Worm (Caenorhabditis elegans) whole organism, L2 larva: ENCODE measurements around the gene F32D8.7.
A peak's percentile ranks its signal among the peaks of the same experiment; 100 is the strongest.

Source experiments
- F13H6.1 ChIP-seq: sonication (generic microtip); optimal IDR thresholded peaks from 2 replicates; lab custom pipeline; 2016; ENCODE audit warnings: missing genetic modification characterization, missing compliant biosample characterization
- R02D3.7 ChIP-seq: fragments of 150-350 bp; optimal IDR thresholded peaks from 2 replicates; lab custom pipeline; 2014; ENCODE audit warnings: missing biosample characterization, missing genetic modification characterization
- ZK546.5 ChIP-seq: sonication (generic microtip); optimal IDR thresholded peaks from 2 replicates; lab custom pipeline; 2017; ENCODE audit warnings: missing biosample characterization, missing genetic modification characterization
- ama-1 ChIP-seq: fragments of 150-350 bp; optimal IDR thresholded peaks from 2 replicates; lab custom pipeline; 2018; ENCODE audit warnings: inconsistent platforms
- blmp-1 ChIP-seq: sonication (generic microtip); optimal IDR thresholded peaks from 2 replicates; lab custom pipeline; 2017; ENCODE audit warnings: missing genetic modification characterization, mild to moderate bottlenecking, missing compliant biosample characterization, antibody characterized with exemption, moderate library complexity; ENCODE audit not compliant: insufficient read depth
- ceh-16 ChIP-seq: fragments of 150-350 bp; optimal IDR thresholded peaks from 2 replicates; lab custom pipeline; 2014; ENCODE audit warnings: missing biosample characterization, missing genetic modification characterization
- ceh-82 ChIP-seq: fragments of 150-350 bp; optimal IDR thresholded peaks from 2 replicates; lab custom pipeline; 2014; ENCODE audit warnings: missing biosample characterization, missing genetic modification characterization
- crh-2 ChIP-seq: sonication (generic microtip); optimal IDR thresholded peaks from 2 replicates; lab custom pipeline; 2017; ENCODE audit warnings: missing biosample characterization, missing genetic modification characterization
- elt-1 ChIP-seq: fragments of 150-350 bp; optimal IDR thresholded peaks from 2 replicates; lab custom pipeline; 2014; ENCODE audit warnings: missing biosample characterization, missing genetic modification characterization
- elt-3 ChIP-seq: sonication (generic microtip); optimal IDR thresholded peaks from 2 replicates; lab custom pipeline; 2017; ENCODE audit warnings: missing biosample characterization, missing genetic modification characterization
- gmeb-1 ChIP-seq: fragments of 150-350 bp; optimal IDR thresholded peaks from 2 replicates; lab custom pipeline; 2014; ENCODE audit warnings: missing biosample characterization, missing genetic modification characterization
- lin-11 ChIP-seq: fragments of 150-350 bp; sonication (generic microtip); optimal IDR thresholded peaks from 2 replicates; lab custom pipeline; 2014; ENCODE audit warnings: missing biosample characterization, missing genetic modification characterization, inconsistent platforms, mixed read lengths
- lin-13 ChIP-seq: fragments of 150-350 bp; optimal IDR thresholded peaks from 2 replicates; lab custom pipeline; 2014; ENCODE audit warnings: missing biosample characterization, missing genetic modification reagents, missing genetic modification characterization
- lin-39 ChIP-seq: fragments of 150-350 bp; optimal IDR thresholded peaks from 2 replicates; lab custom pipeline; 2014; ENCODE audit warnings: missing biosample characterization, missing genetic modification reagents, missing genetic modification characterization
- mab-5 ChIP-seq: fragments of 150-350 bp; optimal IDR thresholded peaks from 2 replicates; lab custom pipeline; 2014; ENCODE audit warnings: missing biosample characterization, missing genetic modification characterization
- mbf-1 ChIP-seq: sonication (generic microtip); optimal IDR thresholded peaks from 2 replicates; lab custom pipeline; 2017; ENCODE audit warnings: missing biosample characterization, missing genetic modification characterization
- nhr-11 ChIP-seq: fragments of 150-350 bp; optimal IDR thresholded peaks from 2 replicates; lab custom pipeline; 2014; ENCODE audit warnings: missing biosample characterization, missing genetic modification characterization
- nhr-12 ChIP-seq: fragments of 150-350 bp; optimal IDR thresholded peaks from 2 replicates; lab custom pipeline; 2014; ENCODE audit warnings: missing biosample characterization, missing genetic modification characterization
- nhr-129 ChIP-seq: fragments of 150-350 bp; optimal IDR thresholded peaks from 2 replicates; lab custom pipeline; 2014; ENCODE audit warnings: missing biosample characterization, missing genetic modification characterization
- nhr-21 ChIP-seq: fragments of 150-350 bp; optimal IDR thresholded peaks from 2 replicates; lab custom pipeline; 2014; ENCODE audit warnings: missing biosample characterization, missing genetic modification characterization
- nhr-23 ChIP-seq: fragments of 150-350 bp; optimal IDR thresholded peaks from 2 replicates; lab custom pipeline; 2014; ENCODE audit warnings: missing biosample characterization, missing genetic modification reagents, missing genetic modification characterization
- nhr-237 ChIP-seq: fragments of 150-350 bp; optimal IDR thresholded peaks from 2 replicates; lab custom pipeline; 2014; ENCODE audit warnings: missing biosample characterization, missing genetic modification characterization
- nhr-25 ChIP-seq: fragments of 150-350 bp; sonication (generic microtip); optimal IDR thresholded peaks from 3 replicates; lab custom pipeline; 2014; ENCODE audit warnings: missing biosample characterization, missing genetic modification characterization
- nhr-6 ChIP-seq: fragments of 150-350 bp; optimal IDR thresholded peaks from 2 replicates; lab custom pipeline; 2014; ENCODE audit warnings: missing biosample characterization, missing genetic modification characterization
- nhr-77 ChIP-seq: fragments of 150-350 bp; optimal IDR thresholded peaks from 2 replicates; lab custom pipeline; 2014; ENCODE audit warnings: missing biosample characterization, missing genetic modification characterization
- peb-1 ChIP-seq: fragments of 150-350 bp; optimal IDR thresholded peaks from 2 replicates; lab custom pipeline; 2014; ENCODE audit warnings: missing biosample characterization, missing genetic modification characterization
- sem-4 ChIP-seq: fragments of 150-350 bp; optimal IDR thresholded peaks from 2 replicates; lab custom pipeline; 2014; ENCODE audit warnings: missing biosample characterization, missing genetic modification reagents, missing genetic modification characterization
- skn-1 ChIP-seq: sonication (generic microtip); optimal IDR thresholded peaks from 2 replicates; lab custom pipeline; 2017; ENCODE audit warnings: missing biosample characterization, missing genetic modification characterization
- sma-3 ChIP-seq: sonication (generic microtip); optimal IDR thresholded peaks from 2 replicates; lab custom pipeline; 2016; ENCODE audit warnings: missing genetic modification reagents, missing genetic modification characterization, missing compliant biosample characterization
- sma-9 ChIP-seq, 2 experiments: fragments of 150-350 bp in 1 of 2; sonication (generic microtip) in 1 of 2; optimal IDR thresholded peaks; 2 replicates each; lab custom pipeline; 2014 to 2016; ENCODE audit warnings: missing genetic modification characterization in 2 of 2, mild to moderate bottlenecking in 1 of 2, missing biosample characterization in 1 of 2, missing compliant biosample characterization in 1 of 2, missing genetic modification reagents in 1 of 2, moderate library complexity in 1 of 2
- snpc-4 ChIP-seq: fragments of 150-350 bp; optimal IDR thresholded peaks from 2 replicates; lab custom pipeline; 2014; ENCODE audit warnings: missing biosample characterization, missing genetic modification characterization
- unc-62 ChIP-seq: fragments of 150-350 bp; optimal IDR thresholded peaks from 2 replicates; lab custom pipeline; 2014; ENCODE audit warnings: missing biosample characterization, missing genetic modification reagents, missing genetic modification characterization
- zag-1 ChIP-seq: fragments of 150-350 bp; optimal IDR thresholded peaks from 2 replicates; lab custom pipeline; 2014; ENCODE audit warnings: missing biosample characterization, missing genetic modification characterization
- ztf-11 ChIP-seq: sonication (generic microtip); optimal IDR thresholded peaks from 2 replicates; lab custom pipeline; 2017; ENCODE audit warnings: missing biosample characterization, missing genetic modification characterization
- ztf-4 ChIP-seq: fragments of 150-350 bp; optimal IDR thresholded peaks from 2 replicates; lab custom pipeline; 2014; ENCODE audit warnings: missing biosample characterization, missing genetic modification characterization

F32D8.7 gene

ce11 chrV:10909959-10910358 is 11.7 kb downstream of the F32D8.7 start:
- TF ChIP-seq nhr-21 (tag; lab: Kevin White, UChicago) (no peak), zag-1 (no peak), sma-3 (GFP tag; lab: Kevin White, UChicago) (no peak)

ce11 chrV:10915922-10916321 is 17.7 kb downstream of the F32D8.7 start:
- TF ChIP-seq peb-1 (tag; lab: Kevin White, UChicago) (no peak), F13H6.1 (tag; lab: Kevin White, UChicago) (peak; percentile 34), sma-9 (GFP tag; optimal IDR thresholded peaks at IDR 0.05; lab: Kevin White, UChicago) (peak; percentile 12), sma-9 (tag; optimal IDR thresholded peaks at IDR 0.05; lab: Kevin White, UChicago) (no peak), nhr-21 (tag; lab: Kevin White, UChicago) (no peak), nhr-129 (tag; lab: Kevin White, UChicago) (peak; percentile 63)

- no peak for TF ChIP-seq snpc-4 (tag; lab: Kevin White, UChicago)
Measured at ce11 chrV:10918373-10918772, 20.1 kb downstream of the F32D8.7 start, which contains the start of gene F58B4.2. Gene F58B4.2 (minus strand): TSS chrV:10918473.

ce11 chrV:10921747-10922146 is 23.5 kb downstream of the F32D8.7 start, which contains the start of gene nas-31:
Gene nas-31 (minus strand): TSS chrV:10921847.
- TF ChIP-seq nhr-25 (tag; lab: Kevin White, UChicago) (no peak), mbf-1 (tag; lab: Kevin White, UChicago) (no peak), sma-9 (GFP tag; optimal IDR thresholded peaks at IDR 0.05; lab: Kevin White, UChicago) (no peak), sma-9 (tag; optimal IDR thresholded peaks at IDR 0.05; lab: Kevin White, UChicago) (no peak), ama-1 (lab: Kevin White, UChicago) (no peak), nhr-129 (tag; lab: Kevin White, UChicago) (no peak), nhr-12 (no peak), nhr-23 (no peak), ceh-16 (tag; lab: Kevin White, UChicago) (no peak), gmeb-1 (tag; lab: Kevin White, UChicago) (no peak), nhr-237 (tag; lab: Kevin White, UChicago) (no peak), unc-62 (GFP tag; lab: Kevin White, UChicago) (no peak), elt-1 (no peak), blmp-1 (tag; lab: Kevin White, UChicago) (no peak), ZK546.5 (tag; lab: Kevin White, UChicago) (no peak)

- TF ChIP-seq lin-11 (tag; lab: Kevin White, UChicago) = no peak
- TF ChIP-seq ztf-4 (tag; lab: Kevin White, UChicago) = no peak
- TF ChIP-seq nhr-23 = no peak
- TF ChIP-seq nhr-77 (tag; lab: Kevin White, UChicago) = no peak
- no peak for TF ChIP-seq crh-2 (tag; lab: Kevin White, UChicago)
- TF ChIP-seq lin-13 (GFP tag; lab: Kevin White, UChicago) = no peak
- TF ChIP-seq lin-39 (tag; lab: Kevin White, UChicago) = no peak
- no peak for TF ChIP-seq mab-5
- no peak for TF ChIP-seq ceh-82 (tag; lab: Kevin White, UChicago)
- TF ChIP-seq nhr-25 (tag; lab: Kevin White, UChicago) = no peak
- no peak for TF ChIP-seq nhr-11 (tag; lab: Kevin White, UChicago)
- TF ChIP-seq elt-3 (tag; lab: Kevin White, UChicago) = no peak
- TF ChIP-seq nhr-237 (tag; lab: Kevin White, UChicago) = no peak
- TF ChIP-seq skn-1 = no peak
- TF ChIP-seq nhr-6 (tag; lab: Kevin White, UChicago) = no peak
- no peak for TF ChIP-seq ztf-11 (tag; lab: Kevin White, UChicago)
- no peak for TF ChIP-seq R02D3.7 (tag; lab: Kevin White, UChicago)
Measured at ce11 chrV:10923229-10923628, 25.0 kb downstream of the F32D8.7 start, which contains the start of gene F58B4.7. Gene F58B4.7 (minus strand): TSS chrV:10923329.

ce11 chrV:10924731-10925130 is 26.5 kb downstream of the F32D8.7 start, which contains the start of gene F58B4.6:
Gene F58B4.6 (plus strand): TSS chrV:10925031.
- TF ChIP-seq sem-4 (tag; lab: Kevin White, UChicago) = no peak
- peak; percentile 12 for TF ChIP-seq lin-11 (tag; lab: Kevin White, UChicago)
